Worm (Caenorhabditis elegans): Measurements from ENCODE around the gene tni-1.

DNA sequence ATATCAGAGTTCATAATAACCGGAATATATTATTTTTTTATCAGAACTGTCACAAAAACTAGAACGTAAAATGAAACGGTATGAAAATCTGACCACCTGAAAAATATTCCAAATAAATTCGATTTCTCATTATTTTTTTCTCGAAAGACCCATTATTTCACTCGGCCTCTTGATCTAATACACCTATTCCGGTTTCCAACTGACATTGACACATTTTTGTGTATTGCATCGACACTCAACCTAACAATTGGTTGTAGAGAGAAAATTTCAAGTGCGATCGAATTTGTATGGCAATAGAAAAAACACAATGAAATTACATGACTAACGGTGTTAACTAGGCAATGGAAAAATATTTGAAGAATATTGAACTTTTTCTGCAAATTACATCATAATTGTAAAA lies 8.6 kb upstream of the tni-1 start:
- TF ChIP-seq dmd-8 (GFP tag; IDR thresholded peaks at IDR 0.05), result no peak
- no peak for TF ChIP-seq ceh-82 (tag; optimal IDR thresholded peaks at IDR 0.05)
